Fruit fly (Drosophila melanogaster) whole organism, embryonic: ENCODE data around the gene GABA-B-R2.

Experiments
- BEAF-32 ChIP-seq: fragments of 200-800 bp; sonication (Bioruptor generic); optimal IDR thresholded peaks from 3 replicates; lab custom pipeline; 2017; ENCODE audit warnings: missing biosample characterization, missing genetic modification characterization, mild to moderate bottlenecking, moderate library complexity, missing genetic modification reagents
- CG10543 ChIP-seq: fragments of 200-800 bp; sonication (Bioruptor generic); optimal IDR thresholded peaks from 3 replicates; lab custom pipeline; 2017; ENCODE audit warnings: missing biosample characterization, mild to moderate bottlenecking, missing genetic modification characterization, moderate library complexity
- CG11456 ChIP-seq: fragments of 200-800 bp; sonication (Bioruptor generic); IDR thresholded peaks from 3 replicates; pipeline ENCODE4 v1.3.6; 2022; ENCODE audit warnings: missing biosample characterization, missing genetic modification characterization
- CG12659 ChIP-seq: fragments of 200-800 bp; sonication (Bioruptor generic); optimal IDR thresholded peaks from 3 replicates; lab custom pipeline; 2017; ENCODE audit warnings: mild to moderate bottlenecking, missing biosample characterization, missing genetic modification reagents, missing genetic modification characterization
- CG13775 ChIP-seq: fragments of 200-800 bp; sonication (Bioruptor generic); optimal IDR thresholded peaks from 3 replicates; lab custom pipeline; 2017; ENCODE audit warnings: missing biosample characterization, mild to moderate bottlenecking, missing genetic modification characterization
- CG17359 ChIP-seq: fragments of 200-800 bp; sonication (Bioruptor generic); optimal IDR thresholded peaks from 3 replicates; lab custom pipeline; 2018; ENCODE audit warnings: missing biosample characterization, mild to moderate bottlenecking, missing genetic modification characterization, moderate library complexity
- CG1792 ChIP-seq: fragments of 200-800 bp; sonication (Bioruptor generic); optimal IDR thresholded peaks from 2 replicates; lab custom pipeline; 2016; ENCODE audit warnings: missing biosample characterization, missing genetic modification characterization
- CG18262 ChIP-seq: fragments of 200-800 bp; optimal IDR thresholded peaks from 3 replicates; lab custom pipeline; 2019; ENCODE audit warnings: missing biosample characterization, mild to moderate bottlenecking, missing genetic modification characterization, moderate library complexity
- CG30020 ChIP-seq: fragments of 200-800 bp; optimal IDR thresholded peaks from 2 replicates; lab custom pipeline; 2019; ENCODE audit warnings: missing biosample characterization, mild to moderate bottlenecking, missing genetic modification characterization, moderate library complexity
- CG34376 ChIP-seq: fragments of 200-800 bp; sonication (Bioruptor generic); optimal IDR thresholded peaks from 2 replicates; lab custom pipeline; 2018; ENCODE audit warnings: missing biosample characterization, mild to moderate bottlenecking, missing genetic modification characterization
- CG4854 ChIP-seq: fragments of 200-800 bp; sonication (Bioruptor generic); optimal IDR thresholded peaks from 2 replicates; lab custom pipeline; 2016; ENCODE audit warnings: missing biosample characterization, missing genetic modification characterization, inconsistent platforms
- CG5953 ChIP-seq: fragments of 200-800 bp; sonication (Bioruptor generic); IDR thresholded peaks from 2 replicates; pipeline ENCODE4 v1.3.6; 2022; ENCODE audit warnings: missing biosample characterization, missing genetic modification characterization
- CG6683 ChIP-seq: fragments of 200-800 bp; sonication (Bioruptor generic); optimal IDR thresholded peaks from 2 replicates; lab custom pipeline; 2017; ENCODE audit warnings: missing biosample characterization, mild to moderate bottlenecking, missing genetic modification characterization, missing genetic modification reagents
- CG6791 ChIP-seq: fragments of 200-800 bp; sonication (Bioruptor generic); IDR thresholded peaks from 3 replicates; pipeline ENCODE4 v1.3.6; 2022; ENCODE audit warnings: missing biosample characterization, missing genetic modification characterization; ENCODE audit not compliant: partially characterized antibody
- CG7556 ChIP-seq: fragments of 200-800 bp; sonication (Bioruptor generic); optimal IDR thresholded peaks from 2 replicates; lab custom pipeline; 2017; ENCODE audit warnings: missing biosample characterization, mild to moderate bottlenecking, missing genetic modification characterization
- CG8924 ChIP-seq: fragments of 200-800 bp; optimal IDR thresholded peaks from 3 replicates; lab custom pipeline; 2019; ENCODE audit warnings: missing biosample characterization, mild to moderate bottlenecking, missing genetic modification characterization, moderate library complexity
- CkIIα-i1 ChIP-seq: fragments of 200-800 bp; sonication (Bioruptor generic); IDR thresholded peaks from 2 replicates; pipeline ENCODE4 v1.3.6; 2022; ENCODE audit warnings: missing biosample characterization, missing genetic modification characterization
- GATAe ChIP-seq: fragments of 200-800 bp; sonication (Bioruptor generic); conservative IDR thresholded peaks from 2 replicates; pipeline ENCODE4 v1.3.6; 2022; ENCODE audit warnings: missing biosample characterization, missing genetic modification characterization
- HmgZ ChIP-seq: fragments of 200-800 bp; sonication (Bioruptor generic); optimal IDR thresholded peaks from 2 replicates; lab custom pipeline; 2018; ENCODE audit warnings: missing biosample characterization, mild to moderate bottlenecking, missing genetic modification characterization
- Hr51 ChIP-seq, 2 experiments: fragments of 200-800 bp; sonication (Bioruptor generic); optimal IDR thresholded peaks; 2 replicates in 1 of 2; 3 replicates in 1 of 2; lab custom pipeline; 2016 to 2018; ENCODE audit warnings: missing biosample characterization in 2 of 2, missing genetic modification characterization in 2 of 2, mild to moderate bottlenecking in 1 of 2, moderate library complexity in 1 of 2
- Meics ChIP-seq: fragments of 200-800 bp; sonication (Bioruptor generic); optimal IDR thresholded peaks from 2 replicates; lab custom pipeline; 2017; ENCODE audit warnings: missing biosample characterization, mild to moderate bottlenecking, missing genetic modification characterization
- NFAT ChIP-seq: fragments of 200-800 bp; sonication (Bioruptor generic); IDR thresholded peaks from 2 replicates; pipeline ENCODE4 v1.3.6; 2022; ENCODE audit warnings: missing biosample characterization, missing genetic modification characterization
- Pdp1 ChIP-seq, 2 experiments: fragments of 200-800 bp; sonication (Bioruptor generic); optimal IDR thresholded peaks; 3 replicates each; lab custom pipeline; 2016; ENCODE audit warnings: missing biosample characterization in 2 of 2, missing genetic modification characterization in 2 of 2, mild to moderate bottlenecking in 1 of 2, moderate library complexity in 1 of 2
- az2 ChIP-seq: fragments of 200-800 bp; sonication (Bioruptor generic); optimal IDR thresholded peaks from 3 replicates; lab custom pipeline; 2016; ENCODE audit warnings: missing biosample characterization, missing genetic modification characterization
- bowl ChIP-seq: fragments of 200-800 bp; sonication (Bioruptor generic); IDR thresholded peaks from 2 replicates; pipeline ENCODE4 v1.3.6; 2022; ENCODE audit warnings: missing biosample characterization, missing genetic modification characterization
- chinmo ChIP-seq: fragments of 200-800 bp; sonication (Bioruptor generic); IDR thresholded peaks from 4 replicates; pipeline ENCODE4 v1.3.6; 2022; ENCODE audit warnings: missing biosample characterization, missing genetic modification characterization; ENCODE audit not compliant: partially characterized antibody
- dmrt11E ChIP-seq: fragments of 200-800 bp; sonication (Bioruptor generic); optimal IDR thresholded peaks from 3 replicates; lab custom pipeline; 2018; ENCODE audit warnings: missing biosample characterization, mild to moderate bottlenecking, missing genetic modification characterization, moderate library complexity
- exex ChIP-seq: fragments of 200-800 bp; sonication (Bioruptor generic); optimal IDR thresholded peaks from 4 replicates; lab custom pipeline; 2018; ENCODE audit warnings: missing biosample characterization, mild to moderate bottlenecking, missing genetic modification characterization, moderate library complexity
- grau ChIP-seq: fragments of 200-800 bp; optimal IDR thresholded peaks from 3 replicates; lab custom pipeline; 2019; ENCODE audit warnings: missing biosample characterization, mild to moderate bottlenecking, missing genetic modification characterization, moderate library complexity
- gsb ChIP-seq: fragments of 200-800 bp; sonication (Bioruptor generic); IDR thresholded peaks from 2 replicates; pipeline ENCODE4 v1.3.6; 2022; ENCODE audit warnings: missing biosample characterization, missing genetic modification characterization
- hkb ChIP-seq, 2 experiments: fragments of 200-800 bp in 1 of 2; fragments of >200 bp in 1 of 2; sonication (Bioruptor generic) in 1 of 2; IDR thresholded peaks in 1 of 2; optimal IDR thresholded peaks in 1 of 2; 2 replicates each; pipeline versions ENCODE4 v1.3.6 to Lab custom; 2017 to 2022; ENCODE audit warnings: missing biosample characterization in 1 of 2, missing genetic modification characterization in 1 of 2
- kay ChIP-seq: fragments of 200-800 bp; sonication (Bioruptor generic); optimal IDR thresholded peaks from 2 replicates; lab custom pipeline; 2016; ENCODE audit warnings: missing biosample characterization, missing genetic modification characterization
- lab ChIP-seq: fragments of 200-800 bp; sonication (Bioruptor generic); optimal IDR thresholded peaks from 3 replicates; lab custom pipeline; 2017; ENCODE audit warnings: missing biosample characterization, missing genetic modification characterization, mild to moderate bottlenecking, moderate library complexity, missing genetic modification reagents
- lilli ChIP-seq: fragments of 200-800 bp; sonication (Bioruptor generic); optimal IDR thresholded peaks from 3 replicates; lab custom pipeline; 2016; ENCODE audit warnings: missing biosample characterization, missing genetic modification characterization
- pb ChIP-seq: fragments of 200-800 bp; sonication (Bioruptor generic); optimal IDR thresholded peaks from 3 replicates; lab custom pipeline; 2016; ENCODE audit warnings: missing biosample characterization, missing genetic modification characterization
- phol ChIP-seq: fragments of 200-800 bp; sonication (Bioruptor generic); optimal IDR thresholded peaks from 3 replicates; lab custom pipeline; 2018; ENCODE audit warnings: missing biosample characterization, mild to moderate bottlenecking, missing genetic modification characterization, moderate library complexity
- prd ChIP-seq, 3 experiments: fragments of >200 bp in 2 of 3; fragments of 200-800 bp in 1 of 3; sonication (Bioruptor generic) in 1 of 3; optimal IDR thresholded peaks in 2 of 3; IDR thresholded peaks in 1 of 3; 2 replicates in 2 of 3; 3 replicates in 1 of 3; pipeline versions ENCODE4 v1.3.6 to Lab custom; 2017 to 2022; ENCODE audit warnings: missing biosample characterization in 1 of 3, missing genetic modification characterization in 1 of 3
- sisA ChIP-seq: fragments of 200-800 bp; sonication (Bioruptor generic); IDR thresholded peaks from 2 replicates; pipeline ENCODE4 v1.3.6; 2022; ENCODE audit warnings: missing biosample characterization, missing genetic modification characterization
- sob ChIP-seq: fragments of 200-800 bp; sonication (Bioruptor generic); IDR thresholded peaks from 2 replicates; pipeline ENCODE4 v1.3.6; 2022; ENCODE audit warnings: missing biosample characterization, missing genetic modification characterization
- sug ChIP-seq: fragments of 200-800 bp; optimal IDR thresholded peaks from 2 replicates; lab custom pipeline; 2019; ENCODE audit warnings: missing biosample characterization, mild to moderate bottlenecking, missing genetic modification characterization, moderate library complexity
- trh ChIP-seq: fragments of 200-800 bp; sonication (Bioruptor generic); optimal IDR thresholded peaks from 2 replicates; lab custom pipeline; 2016; ENCODE audit warnings: missing biosample characterization, missing genetic modification characterization
- twi ChIP-seq: fragments of 200-800 bp; optimal IDR thresholded peaks from 2 replicates; lab custom pipeline; 2019; ENCODE audit warnings: missing biosample characterization, mild to moderate bottlenecking, missing genetic modification characterization, moderate library complexity
- tx ChIP-seq: fragments of 200-800 bp; sonication (Bioruptor generic); optimal IDR thresholded peaks from 2 replicates; lab custom pipeline; 2016; ENCODE audit warnings: missing biosample characterization, missing genetic modification characterization
- wek ChIP-seq: fragments of 200-800 bp; sonication (Bioruptor generic); optimal IDR thresholded peaks from 3 replicates; lab custom pipeline; 2018; ENCODE audit warnings: missing biosample characterization, mild to moderate bottlenecking, missing genetic modification characterization, moderate library complexity

GABA-B-R2 gene

DNA sequence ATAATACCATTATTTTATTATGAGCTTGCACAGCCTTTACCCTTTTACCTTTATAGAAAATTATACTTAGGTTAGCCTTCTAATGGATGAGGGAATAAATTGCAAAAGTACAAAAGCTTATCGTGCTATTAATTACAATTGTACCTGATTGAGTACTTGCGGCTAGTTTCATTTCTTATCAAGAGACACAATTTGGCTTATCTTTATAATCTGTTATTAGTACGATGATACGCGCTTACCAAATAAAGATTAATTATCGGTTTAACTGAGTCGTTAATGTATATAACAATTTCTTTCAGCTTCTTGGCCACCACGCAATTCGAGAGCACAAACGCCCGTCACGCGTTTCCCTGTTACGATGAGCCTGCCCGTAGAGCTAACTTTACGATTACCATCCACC is 29.8 kb downstream of the GABA-B-R2 start:
- TF ChIP-seq gsb (GFP tag; lab: Robert Waterston, UW) = no peak
- TF ChIP-seq az2 = no peak
- TF ChIP-seq sisA = no peak
- TF ChIP-seq hkb (optimal IDR thresholded peaks at IDR 0.05; lab: Kevin White, UChicago) = no peak
- TF ChIP-seq hkb (GFP tag; IDR thresholded peaks at IDR 0.05; lab: Robert Waterston, UW) = no peak
- TF ChIP-seq exex = peak; percentile 93
- peak; percentile 22 for TF ChIP-seq sug (tag; lab: Kevin White, UChicago)
- peak; percentile 42 for TF ChIP-seq CG34376
- no peak for TF ChIP-seq CG13775 (GFP tag; lab: Kevin White, UChicago)
- TF ChIP-seq CG12659 (GFP tag; lab: Kevin White, UChicago) = no peak
- no peak for TF ChIP-seq GATAe (GFP tag; lab: Robert Waterston, UW)
- TF ChIP-seq NFAT (GFP tag; lab: Robert Waterston, UW) = no peak

DNA sequence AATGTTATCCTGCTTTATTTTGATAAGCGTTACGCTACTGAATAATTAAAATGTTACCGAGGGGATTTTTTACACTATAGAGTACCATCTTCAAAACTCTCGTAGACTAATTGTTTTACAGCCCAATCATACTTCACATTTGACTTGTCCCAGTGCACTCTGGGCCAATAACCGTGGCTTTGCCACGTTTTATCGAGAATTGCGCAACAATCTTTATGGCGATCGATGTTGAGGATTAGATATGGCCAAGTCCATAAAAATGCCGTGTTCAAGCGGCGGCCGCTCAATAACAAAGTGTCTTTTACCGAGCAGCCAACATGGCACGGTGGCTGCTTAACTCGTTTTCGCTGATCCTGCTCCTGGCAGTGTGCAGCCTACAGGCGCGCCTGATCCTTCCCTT is 30.7 kb downstream of the GABA-B-R2 start, which contains the start of gene CG31343:
TSS of gene CG31343 (plus strand) at position 279 of the 400 bp plus-strand sequence.
- TF ChIP-seq Pdp1 (GFP tag; optimal IDR thresholded peaks at IDR 0.05; lab: Kevin White, UChicago) (peak in 1 of 2 experiments; percentile 78), CG34376 (peak; percentile 18), CG6791 (GFP tag; lab: Robert Waterston, UW) (0 out of 3 replicates have a peak, but pooled peaks have one; percentile 34), prd (optimal IDR thresholded peaks at IDR 0.05; lab: Kevin White, UChicago) (no peak), prd (GFP tag; IDR thresholded peaks at IDR 0.05; lab: Robert Waterston, UW) (no peak)

DNA sequence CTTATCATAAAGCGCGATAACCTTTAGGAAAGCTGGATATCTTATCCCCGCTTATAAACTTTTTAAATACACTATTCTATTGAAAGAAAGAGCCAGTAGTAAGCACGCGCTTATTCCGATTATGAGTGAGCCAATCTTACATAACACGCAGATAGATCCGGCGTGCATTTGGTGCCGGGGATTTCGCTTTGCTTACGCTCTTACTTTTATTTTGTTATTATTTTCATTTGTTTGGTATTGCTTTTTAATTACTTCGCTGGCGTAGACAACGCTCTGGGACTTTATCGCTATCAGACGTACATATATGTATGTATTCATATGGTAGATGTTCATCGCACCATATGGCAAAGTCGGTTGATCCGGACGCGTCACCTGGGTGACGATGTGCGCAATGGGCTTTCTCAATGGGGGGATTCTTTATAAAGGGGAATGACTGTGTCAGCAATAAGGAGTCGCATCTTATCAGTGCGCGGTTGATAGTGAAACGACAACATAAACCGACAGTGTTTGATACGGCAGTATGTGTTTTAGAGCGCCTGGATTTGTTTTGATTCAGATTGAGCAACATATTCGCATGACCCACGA is 34.8 kb downstream of the GABA-B-R2 start:
- TF ChIP-seq kay (GFP tag; lab: Kevin White, UChicago) = peak; percentile 16
- TF ChIP-seq CG30020 (tag; lab: Kevin White, UChicago) = no peak
- TF ChIP-seq pb = no peak
- no peak for TF ChIP-seq bowl (GFP tag; lab: Robert Waterston, UW)
- 0 out of 4 replicates have a peak, but pooled peaks have one; percentile 27 for TF ChIP-seq chinmo (GFP tag; lab: Robert Waterston, UW)
- no peak for TF ChIP-seq prd (optimal IDR thresholded peaks at IDR 0.05; lab: Kevin White, UChicago)
- no peak for TF ChIP-seq prd (GFP tag; IDR thresholded peaks at IDR 0.05; lab: Robert Waterston, UW)
- TF ChIP-seq lilli = no peak
- TF ChIP-seq lab = peak; percentile 25
- TF ChIP-seq dmrt11E (tag; lab: Kevin White, UChicago) = no peak
- TF ChIP-seq Hr51 (GFP tag; optimal IDR thresholded peaks at IDR 0.05; lab: Kevin White, UChicago) = no peak
- no peak for TF ChIP-seq Meics (GFP tag; lab: Kevin White, UChicago)
- TF ChIP-seq CG5953 (GFP tag; lab: Robert Waterston, UW) = no peak
- no peak for TF ChIP-seq CkIIα-i1 (GFP tag; lab: Robert Waterston, UW)
- peak; percentile 83 for TF ChIP-seq exex
- no peak for TF ChIP-seq CG4854 (GFP tag; lab: Kevin White, UChicago)
- peak; percentile 54 for TF ChIP-seq grau
- TF ChIP-seq CG11456 (GFP tag; lab: Robert Waterston, UW) = no peak
- no peak for TF ChIP-seq sob
- TF ChIP-seq tx = no peak
- TF ChIP-seq trh (GFP tag; lab: Kevin White, UChicago) = no peak
- no peak for TF ChIP-seq CG1792 (GFP tag; lab: Kevin White, UChicago)
- TF ChIP-seq CG8924 (tag; lab: Kevin White, UChicago) = no peak
- no peak for TF ChIP-seq CG7556 (GFP tag; lab: Kevin White, UChicago)
- no peak for TF ChIP-seq CG18262 (tag; lab: Kevin White, UChicago)
- TF ChIP-seq phol (tag; lab: Kevin White, UChicago) = no peak
- no peak for TF ChIP-seq CG17359 (tag; lab: Kevin White, UChicago)
- no peak for TF ChIP-seq CG6683 (GFP tag; lab: Kevin White, UChicago)
- peak; percentile 72 for TF ChIP-seq CG34376
- TF ChIP-seq BEAF-32 (GFP tag; lab: Kevin White, UChicago) = no peak
- TF ChIP-seq CG10543 = peak; percentile 57
- TF ChIP-seq HmgZ (tag; lab: Kevin White, UChicago) = peak; percentile 29
- TF ChIP-seq wek = peak; percentile 80
- TF ChIP-seq twi (tag; lab: Kevin White, UChicago) = peak; percentile 60
